Worm (Caenorhabditis elegans): Measurements from ENCODE around the gene C25A8.2.

DNA sequence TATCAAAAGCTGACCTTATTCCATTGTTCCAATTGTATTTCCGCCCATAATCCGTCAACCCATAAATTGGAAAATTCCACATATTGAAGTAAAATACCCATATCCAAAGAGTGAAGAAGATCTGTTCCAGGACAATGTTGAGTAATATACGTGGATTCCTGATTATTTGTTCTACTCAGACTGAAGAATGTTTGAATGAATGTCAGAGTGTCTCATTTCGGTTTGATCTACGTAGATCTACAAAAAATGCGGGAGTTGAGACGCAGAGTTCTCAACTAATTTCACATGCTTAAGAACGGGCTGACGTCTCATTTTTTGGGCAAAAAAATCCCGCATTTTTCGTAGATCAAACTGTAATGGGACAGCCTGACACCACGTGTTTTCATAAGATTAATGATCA lies 37.2 kb upstream of the C25A8.2 start, which contains the start of gene nhr-249:
- TF ChIP-seq fos-1 (tag; optimal IDR thresholded peaks at IDR 0.05) (no peak), pqm-1 (tag; optimal IDR thresholded peaks at IDR 0.05) (no peak), skn-1 (tag; optimal IDR thresholded peaks at IDR 0.05) (no peak), aly-2 (tag; optimal IDR thresholded peaks at IDR 0.05) (no peak), C34B4.2 (tag; optimal IDR thresholded peaks at IDR 0.05) (no peak), dsc-1 (tag; optimal IDR thresholded peaks at IDR 0.05) (no peak)
